Fruit fly (Drosophila melanogaster) whole organism, embryonic: ENCODE results near the gene CG5608.
A peak's percentile ranks its signal among the peaks of the same experiment; 100 is the strongest.

Experiments
- CG17612 ChIP-seq: fragments of 200-800 bp; sonication (Bioruptor generic); IDR thresholded peaks from 2 replicates; pipeline ENCODE4 v1.3.6; 2022; ENCODE audit warnings: missing biosample characterization, missing genetic modification characterization
- NK7.1 ChIP-seq: fragments of 200-800 bp; sonication (Bioruptor generic); optimal IDR thresholded peaks from 3 replicates; lab custom pipeline; 2016; ENCODE audit warnings: missing biosample characterization, missing genetic modification characterization
- row ChIP-seq: fragments of 200-800 bp; sonication (Bioruptor generic); IDR thresholded peaks from 3 replicates; pipeline ENCODE4 v1.3.6; 2022; ENCODE audit warnings: missing biosample characterization, missing genetic modification characterization
- seq ChIP-seq: fragments of 200-800 bp; sonication (Bioruptor generic); IDR thresholded peaks from 2 replicates; pipeline ENCODE4 v1.3.6; 2022; ENCODE audit warnings: missing biosample characterization, missing genetic modification characterization

DNA sequence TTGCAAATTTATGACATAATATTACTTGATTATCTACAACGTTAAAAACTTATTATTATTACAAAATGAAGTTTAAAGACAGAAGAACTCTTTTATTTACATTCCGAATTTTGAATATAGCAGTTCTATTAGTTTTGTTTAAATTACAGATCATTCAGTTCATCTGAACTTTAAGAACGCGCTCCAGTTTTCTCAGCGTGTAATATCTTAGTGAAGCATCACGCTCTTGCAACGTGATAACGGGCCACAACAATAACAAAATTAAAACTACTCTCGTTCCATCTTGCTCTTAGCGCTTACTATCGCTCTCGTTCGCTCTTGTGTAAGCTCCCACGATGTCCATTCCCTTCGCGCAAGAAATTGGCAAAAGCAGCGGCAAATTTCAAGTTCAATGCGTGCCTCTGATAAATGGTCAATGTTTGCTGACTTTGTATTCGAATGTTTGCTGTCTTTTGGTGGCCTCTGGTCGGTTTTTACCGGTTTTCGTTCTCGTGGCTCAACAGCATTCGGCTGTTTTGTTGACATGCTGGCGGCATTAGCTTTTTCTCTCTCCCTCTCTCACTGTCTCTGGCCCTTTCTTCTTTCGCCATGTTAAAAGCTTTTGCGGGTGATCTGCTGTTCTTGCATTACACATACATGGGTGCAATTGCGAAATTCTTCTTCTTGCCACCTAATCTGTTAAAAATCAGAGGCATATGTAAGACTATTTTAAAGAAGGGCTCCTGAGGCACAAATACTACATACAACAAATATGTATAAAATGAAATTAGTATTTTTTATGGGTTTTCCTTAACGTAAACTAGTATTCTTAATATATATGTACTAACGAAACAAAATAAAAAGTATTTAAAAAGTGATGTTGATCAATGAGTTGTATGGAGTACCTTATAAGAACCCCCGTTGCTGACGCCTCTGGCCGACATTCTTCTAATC is 22.2 kb downstream of the CG5608 start:
- TF ChIP-seq row (GFP tag; lab: Robert Waterston, UW): peak; percentile 75
- TF ChIP-seq seq: no peak
- no peak for TF ChIP-seq NK7.1
- no peak for TF ChIP-seq CG17612 (GFP tag; lab: Robert Waterston, UW)
